Fruit fly (Drosophila melanogaster) whole organism, embryonic: ENCODE results near the gene ATPsynO.
A peak's percentile ranks its signal among the peaks of the same experiment; 100 is the strongest.

Source experiments
- CG10209 ChIP-seq: fragments of 200-800 bp; sonication (Bioruptor generic); optimal IDR thresholded peaks from 3 replicates; lab custom pipeline; 2017; ENCODE audit warnings: missing biosample characterization, mild to moderate bottlenecking, missing genetic modification characterization, missing genetic modification reagents
- CG12299 ChIP-seq: fragments of 200-800 bp; sonication (Bioruptor generic); optimal IDR thresholded peaks from 2 replicates; lab custom pipeline; 2018; ENCODE audit warnings: missing biosample characterization, mild to moderate bottlenecking, missing genetic modification characterization
- CG14441 ChIP-seq: fragments of 200-800 bp; sonication (Bioruptor generic); IDR thresholded peaks from 2 replicates; pipeline ENCODE4 v1.3.6; 2022; ENCODE audit warnings: missing biosample characterization, missing genetic modification characterization
- CG15514 ChIP-seq: fragments of 200-800 bp; sonication (Bioruptor generic); optimal IDR thresholded peaks from 3 replicates; lab custom pipeline; 2017; ENCODE audit warnings: missing biosample characterization, missing genetic modification characterization, mild to moderate bottlenecking, moderate library complexity, missing genetic modification reagents
- CG17829 ChIP-seq: fragments of 200-800 bp; optimal IDR thresholded peaks from 2 replicates; lab custom pipeline; 2019; ENCODE audit warnings: missing biosample characterization, mild to moderate bottlenecking, missing genetic modification characterization, moderate library complexity
- CG17912 ChIP-seq: fragments of 200-800 bp; sonication (Bioruptor generic); optimal IDR thresholded peaks from 2 replicates; lab custom pipeline; 2018; ENCODE audit warnings: missing biosample characterization, mild to moderate bottlenecking, missing genetic modification characterization
- CG2875 ChIP-seq: fragments of 200-800 bp; sonication (Bioruptor generic); optimal IDR thresholded peaks from 2 replicates; lab custom pipeline; 2017; ENCODE audit warnings: missing biosample characterization, mild to moderate bottlenecking, missing genetic modification characterization, missing genetic modification reagents
- CG3065 ChIP-seq: fragments of 200-800 bp; sonication (Bioruptor generic); optimal IDR thresholded peaks from 2 replicates; lab custom pipeline; 2016; ENCODE audit warnings: missing biosample characterization, missing genetic modification characterization
- CG34224 ChIP-seq: fragments of 200-800 bp; sonication (Bioruptor generic); IDR thresholded peaks from 3 replicates; pipeline ENCODE4 v1.3.6; 2022; ENCODE audit warnings: missing biosample characterization, missing genetic modification characterization; ENCODE audit not compliant: partially characterized antibody
- CG6765 ChIP-seq: fragments of 200-800 bp; sonication (Bioruptor generic); optimal IDR thresholded peaks from 3 replicates; lab custom pipeline; 2017; ENCODE audit warnings: missing biosample characterization, mild to moderate bottlenecking, missing genetic modification characterization
- CG7839 ChIP-seq: fragments of 200-800 bp; sonication (Bioruptor generic); optimal IDR thresholded peaks from 3 replicates; lab custom pipeline; 2018; ENCODE audit warnings: missing biosample characterization, mild to moderate bottlenecking, missing genetic modification characterization, moderate library complexity
- CoRest ChIP-seq: fragments of 200-800 bp; sonication (Bioruptor generic); optimal IDR thresholded peaks from 3 replicates; lab custom pipeline; 2018; ENCODE audit warnings: missing biosample characterization, mild to moderate bottlenecking, missing genetic modification characterization, moderate library complexity
- Dp ChIP-seq: fragments of 200-800 bp; sonication (Bioruptor generic); optimal IDR thresholded peaks from 2 replicates; lab custom pipeline; 2018; ENCODE audit warnings: missing biosample characterization, mild to moderate bottlenecking, missing genetic modification characterization, moderate library complexity
- Dref ChIP-seq: fragments of 200-800 bp; sonication (Bioruptor generic); IDR thresholded peaks from 2 replicates; pipeline ENCODE4 v1.3.6; 2022; ENCODE audit warnings: missing biosample characterization, missing genetic modification characterization
- E2f2 ChIP-seq: fragments of 200-800 bp; sonication (Bioruptor generic); IDR thresholded peaks from 2 replicates; pipeline ENCODE4 v1.3.6; 2022; ENCODE audit warnings: missing biosample characterization, missing genetic modification characterization
- H15 ChIP-seq: fragments of 200-800 bp; sonication (Bioruptor generic); IDR thresholded peaks from 3 replicates; pipeline ENCODE4 v1.3.6; 2022; ENCODE audit warnings: missing biosample characterization, missing genetic modification characterization
- MESR4 ChIP-seq: fragments of 200-800 bp; sonication (Bioruptor generic); optimal IDR thresholded peaks from 2 replicates; lab custom pipeline; 2018; ENCODE audit warnings: missing biosample characterization, mild to moderate bottlenecking, missing genetic modification characterization, moderate library complexity
- Med ChIP-seq: fragments of 200-800 bp; sonication (Bioruptor generic); peaks from one replicate; lab custom pipeline; 2016; ENCODE audit warnings: missing biosample characterization, missing genetic modification characterization, mild to moderate bottlenecking, inconsistent platforms, moderate library complexity
- Meics ChIP-seq: fragments of 200-800 bp; sonication (Bioruptor generic); optimal IDR thresholded peaks from 2 replicates; lab custom pipeline; 2017; ENCODE audit warnings: missing biosample characterization, mild to moderate bottlenecking, missing genetic modification characterization
- Myb ChIP-seq: fragments of 200-800 bp; sonication (Bioruptor generic); optimal IDR thresholded peaks from 2 replicates; lab custom pipeline; 2016; ENCODE audit warnings: missing biosample characterization, missing genetic modification characterization
- Nf-YB ChIP-seq: fragments of 200-800 bp; sonication (Bioruptor generic); optimal IDR thresholded peaks from 3 replicates; lab custom pipeline; 2019; ENCODE audit warnings: missing biosample characterization, mild to moderate bottlenecking, missing genetic modification characterization, moderate library complexity
- Pdp1 ChIP-seq, 2 experiments: fragments of 200-800 bp; sonication (Bioruptor generic); optimal IDR thresholded peaks; 3 replicates each; lab custom pipeline; 2016; ENCODE audit warnings: missing biosample characterization in 2 of 2, missing genetic modification characterization in 2 of 2, mild to moderate bottlenecking in 1 of 2, moderate library complexity in 1 of 2
- Sry-δ ChIP-seq: fragments of 200-800 bp; sonication (Bioruptor generic); optimal IDR thresholded peaks from 2 replicates; lab custom pipeline; 2016; ENCODE audit warnings: missing biosample characterization, missing genetic modification characterization
- Ssrp ChIP-seq: fragments of 200-800 bp; sonication (Bioruptor generic); optimal IDR thresholded peaks from 2 replicates; lab custom pipeline; 2018; ENCODE audit warnings: missing biosample characterization, mild to moderate bottlenecking, missing genetic modification characterization, moderate library complexity
- Stat92E ChIP-seq, 3 experiments: fragments of >200 bp in 2 of 3; fragments of 200-800 bp in 1 of 3; sonication (Bioruptor generic) in 1 of 3; optimal IDR thresholded peaks; 2 replicates each; lab custom pipeline; 2017 to 2019; ENCODE audit warnings: missing biosample characterization in 3 of 3, missing genetic modification characterization in 3 of 3, mild to moderate bottlenecking in 1 of 3, moderate library complexity in 1 of 3
- ac ChIP-seq: fragments of 200-800 bp; sonication (Bioruptor generic); optimal IDR thresholded peaks from 3 replicates; lab custom pipeline; 2017; ENCODE audit warnings: missing biosample characterization, mild to moderate bottlenecking, missing genetic modification characterization
- crp ChIP-seq, 2 experiments: fragments of 200-800 bp; sonication (Bioruptor generic); optimal IDR thresholded peaks; 2 replicates in 1 of 2; 3 replicates in 1 of 2; lab custom pipeline; 2017; ENCODE audit warnings: missing biosample characterization in 2 of 2, missing genetic modification characterization in 2 of 2, mild to moderate bottlenecking in 1 of 2, moderate library complexity in 1 of 2
- dmrt11E ChIP-seq: fragments of 200-800 bp; sonication (Bioruptor generic); optimal IDR thresholded peaks from 3 replicates; lab custom pipeline; 2018; ENCODE audit warnings: missing biosample characterization, mild to moderate bottlenecking, missing genetic modification characterization, moderate library complexity
- dpn ChIP-seq, 2 experiments: fragments of 200-800 bp; sonication (Bioruptor generic); optimal IDR thresholded peaks; 3 replicates each; lab custom pipeline; 2016; ENCODE audit warnings: missing biosample characterization in 2 of 2, missing genetic modification characterization in 2 of 2
- fd102C ChIP-seq: fragments of 200-800 bp; sonication (Bioruptor generic); optimal IDR thresholded peaks from 2 replicates; lab custom pipeline; 2018; ENCODE audit warnings: missing biosample characterization, mild to moderate bottlenecking, missing genetic modification characterization, moderate library complexity
- gce ChIP-seq: fragments of 200-800 bp; sonication (Bioruptor generic); IDR thresholded peaks from 3 replicates; pipeline ENCODE4 v1.3.6; 2022; ENCODE audit warnings: missing biosample characterization, missing genetic modification characterization
- gem ChIP-seq: fragments of 200-800 bp; sonication (Bioruptor generic); optimal IDR thresholded peaks from 2 replicates; lab custom pipeline; 2019; ENCODE audit warnings: missing biosample characterization, mild to moderate bottlenecking, missing genetic modification characterization, moderate library complexity
- gfzf ChIP-seq: fragments of 200-800 bp; sonication (Bioruptor generic); optimal IDR thresholded peaks from 2 replicates; lab custom pipeline; 2016; ENCODE audit warnings: missing biosample characterization, mild to moderate bottlenecking, missing genetic modification characterization, moderate library complexity
- gsb-n ChIP-seq: fragments of 200-800 bp; sonication (Bioruptor generic); optimal IDR thresholded peaks from 3 replicates; lab custom pipeline; 2018; ENCODE audit warnings: missing biosample characterization, mild to moderate bottlenecking, missing genetic modification characterization
- hb ChIP-seq: fragments of 200-800 bp; sonication (Bioruptor generic); IDR thresholded peaks from 3 replicates; pipeline ENCODE4 v1.3.6; 2022; ENCODE audit warnings: missing biosample characterization, missing genetic modification characterization; ENCODE audit not compliant: partially characterized antibody
- her ChIP-seq: fragments of 200-800 bp; sonication (Bioruptor generic); optimal IDR thresholded peaks from 2 replicates; lab custom pipeline; 2016; ENCODE audit warnings: missing biosample characterization, missing genetic modification characterization
- nau ChIP-seq: fragments of 200-800 bp; sonication (Bioruptor generic); optimal IDR thresholded peaks from 3 replicates; lab custom pipeline; 2017; ENCODE audit warnings: missing biosample characterization, mild to moderate bottlenecking, missing genetic modification characterization, missing genetic modification reagents
- nerfin-1 ChIP-seq: fragments of 200-800 bp; sonication (Bioruptor generic); optimal IDR thresholded peaks from 3 replicates; lab custom pipeline; 2019; ENCODE audit warnings: missing biosample characterization, mild to moderate bottlenecking, missing genetic modification characterization, moderate library complexity
- pfk ChIP-seq: fragments of 200-800 bp; sonication (Bioruptor generic); optimal IDR thresholded peaks from 2 replicates; lab custom pipeline; 2018; ENCODE audit warnings: missing biosample characterization, mild to moderate bottlenecking, missing genetic modification characterization, moderate library complexity
- pho ChIP-seq: fragments of 200-800 bp; sonication (Bioruptor generic); optimal IDR thresholded peaks from 2 replicates; lab custom pipeline; 2016; ENCODE audit warnings: missing biosample characterization, missing genetic modification characterization
- phol ChIP-seq: fragments of 200-800 bp; sonication (Bioruptor generic); optimal IDR thresholded peaks from 3 replicates; lab custom pipeline; 2018; ENCODE audit warnings: missing biosample characterization, mild to moderate bottlenecking, missing genetic modification characterization, moderate library complexity
- pita ChIP-seq: fragments of 200-800 bp; sonication (Bioruptor generic); optimal IDR thresholded peaks from 2 replicates; lab custom pipeline; 2017; ENCODE audit warnings: missing biosample characterization, mild to moderate bottlenecking, missing genetic modification characterization
- ssp ChIP-seq: fragments of 200-800 bp; sonication (Bioruptor generic); IDR thresholded peaks from 2 replicates; pipeline ENCODE4 v1.3.6; 2022; ENCODE audit warnings: missing biosample characterization, missing genetic modification characterization
- sug ChIP-seq: fragments of 200-800 bp; optimal IDR thresholded peaks from 2 replicates; lab custom pipeline; 2019; ENCODE audit warnings: missing biosample characterization, mild to moderate bottlenecking, missing genetic modification characterization, moderate library complexity
- toy ChIP-seq: fragments of 200-800 bp; sonication (Bioruptor generic); IDR thresholded peaks from 2 replicates; pipeline ENCODE4 v1.3.6; 2022; ENCODE audit warnings: missing biosample characterization, missing genetic modification characterization
- trem ChIP-seq: fragments of 200-800 bp; optimal IDR thresholded peaks from 3 replicates; lab custom pipeline; 2019; ENCODE audit warnings: missing biosample characterization, mild to moderate bottlenecking, missing genetic modification characterization, moderate library complexity
- trh ChIP-seq: fragments of 200-800 bp; sonication (Bioruptor generic); optimal IDR thresholded peaks from 2 replicates; lab custom pipeline; 2016; ENCODE audit warnings: missing biosample characterization, missing genetic modification characterization
- unc-4 ChIP-seq: fragments of 200-800 bp; sonication (Bioruptor generic); IDR thresholded peaks from 2 replicates; pipeline ENCODE4 v1.3.6; 2022; ENCODE audit warnings: missing biosample characterization, missing genetic modification characterization; ENCODE audit not compliant: partially characterized antibody
- yki ChIP-seq: fragments of >200 bp; optimal IDR thresholded peaks from 3 replicates; lab custom pipeline; 2018
- zen2 ChIP-seq: fragments of 200-800 bp; sonication (Bioruptor generic); IDR thresholded peaks from 3 replicates; pipeline ENCODE4 v1.3.6; 2022; ENCODE audit warnings: missing biosample characterization, missing genetic modification characterization; ENCODE audit not compliant: partially characterized antibody

Gene ATPsynO

DNA sequence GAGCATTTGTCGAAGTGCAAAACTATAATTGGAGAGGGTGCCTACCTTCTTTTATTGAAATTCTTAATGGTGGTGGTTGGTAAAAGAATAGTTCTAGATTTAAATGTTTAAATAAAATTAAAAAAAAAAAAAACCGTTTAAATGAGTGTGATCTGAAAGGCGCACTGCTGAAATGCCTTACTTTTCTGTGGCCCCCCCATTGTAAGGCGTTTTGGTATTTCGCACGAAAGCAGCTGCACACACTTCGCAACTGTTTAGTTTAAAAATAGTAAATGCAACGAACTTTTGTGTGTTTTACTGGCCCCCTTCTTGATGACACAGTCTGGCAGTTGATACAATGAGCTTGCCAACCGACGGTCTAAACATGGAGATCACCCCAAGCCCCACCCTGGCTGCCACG, 3.0 kb downstream of the ATPsynO start, which contains the start of the genes CG14864 and Zip88E (continued):
- peak in 1 of 2 experiments; percentile 15 for TF ChIP-seq Pdp1 (GFP tag; optimal IDR thresholded peaks at IDR 0.05; lab: Kevin White, UChicago)
- TF ChIP-seq pita, result no peak
- TF ChIP-seq unc-4, result no peak
- no peak for TF ChIP-seq ac (GFP tag; lab: Kevin White, UChicago)
- peak; percentile 73 for TF ChIP-seq Dp (GFP tag; lab: Kevin White, UChicago)
- peak; percentile 20 for TF ChIP-seq Sry-δ
- no peak for TF ChIP-seq toy
- TF ChIP-seq nau (GFP tag; lab: Kevin White, UChicago), result no peak
- TF ChIP-seq zen2, result no peak
- TF ChIP-seq pfk, result no peak
- TF ChIP-seq Med (GFP tag; lab: Kevin White, UChicago), result peak; percentile 15
- peak; percentile 17 for TF ChIP-seq sug (tag; lab: Kevin White, UChicago)
- TF ChIP-seq CG6765 (GFP tag; lab: Kevin White, UChicago), result no peak
- TF ChIP-seq crp (GFP tag; optimal IDR thresholded peaks at IDR 0.05; lab: Kevin White, UChicago), result peak in 1 of 2 experiments; percentile 8
- TF ChIP-seq CG14441 (GFP tag; lab: Robert Waterston, UW), result no peak
- peak; percentile 33 for TF ChIP-seq trem (tag; lab: Kevin White, UChicago)
- TF ChIP-seq CG15514 (GFP tag; lab: Kevin White, UChicago), result peak; percentile 57
- TF ChIP-seq Ssrp, result no peak
- no peak for TF ChIP-seq her (GFP tag; lab: Kevin White, UChicago)
- TF ChIP-seq Stat92E (GFP tag; optimal IDR thresholded peaks at IDR 0.05; lab: Kevin White, UChicago), result no peak
- no peak for TF ChIP-seq dpn (GFP tag; optimal IDR thresholded peaks at IDR 0.05; lab: Kevin White, UChicago)
- no peak for TF ChIP-seq MESR4
- TF ChIP-seq CG17829, result no peak
- TF ChIP-seq H15, result no peak
- TF ChIP-seq CoRest (tag; lab: Kevin White, UChicago), result peak; percentile 9
- no peak for TF ChIP-seq CG3065
- no peak for TF ChIP-seq pho
- TF ChIP-seq gce (GFP tag; lab: Robert Waterston, UW), result no peak
- 0 out of 3 replicates have a peak, but pooled peaks have one; percentile 5 for TF ChIP-seq hb (GFP tag; lab: Robert Waterston, UW)
- TF ChIP-seq CG10209, result no peak
- no peak for TF ChIP-seq nerfin-1
- no peak for TF ChIP-seq CG17912 (GFP tag; lab: Kevin White, UChicago)
- no peak for TF ChIP-seq gsb-n (tag; lab: Kevin White, UChicago)
- TF ChIP-seq CG2875 (GFP tag; lab: Kevin White, UChicago), result no peak
- TF ChIP-seq CG12299 (tag; lab: Kevin White, UChicago), result no peak
- TF ChIP-seq CG7839 (tag; lab: Kevin White, UChicago), result no peak
- no peak for TF ChIP-seq gem (tag; lab: Kevin White, UChicago)
- peak; percentile 87 for TF ChIP-seq gfzf (GFP tag; lab: Kevin White, UChicago)
- TF ChIP-seq Nf-YB (GFP tag; lab: Kevin White, UChicago), result no peak
- TF ChIP-seq Meics (GFP tag; lab: Kevin White, UChicago), result no peak
- no peak for TF ChIP-seq trh (GFP tag; lab: Kevin White, UChicago)
- TF ChIP-seq phol (tag; lab: Kevin White, UChicago), result peak; percentile 17
- peak; percentile 39 for TF ChIP-seq Dref (GFP tag; lab: Robert Waterston, UW)
- TF ChIP-seq dmrt11E, result no peak
- TF ChIP-seq Myb, result peak; percentile 95
- no peak for TF ChIP-seq ssp (GFP tag; lab: Robert Waterston, UW)
- peak; percentile 76 for TF ChIP-seq E2f2 (GFP tag; lab: Robert Waterston, UW)
- no peak for TF ChIP-seq CG34224 (GFP tag; lab: Robert Waterston, UW)
- TF ChIP-seq fd102C (GFP tag; lab: Kevin White, UChicago), result no peak
- TF ChIP-seq yki (lab: Kevin White, UChicago), result no peak
